Worm (Caenorhabditis elegans): Measurements from ENCODE around the gene clec-55.
A peak's percentile ranks its signal among the peaks of the same experiment; 100 is the strongest.

clec-55 gene

ce11 chrV:14527210-14527609 is 48.1 kb downstream of the clec-55 start:
- TF ChIP-seq gei-8 (GFP tag; optimal IDR thresholded peaks at IDR 0.05) (no peak), ces-1 (GFP tag; optimal IDR thresholded peaks at IDR 0.05) (peak; percentile 53), hlh-30 (tag; optimal IDR thresholded peaks at IDR 0.05; ENCODE audit: insufficient read depth) (no peak)

- no peak for TF ChIP-seq ceh-20 (GFP tag; IDR thresholded peaks at IDR 0.05)
- TF ChIP-seq php-3 (GFP tag; IDR thresholded peaks at IDR 0.05), result no peak
- TF ChIP-seq aly-2 (tag; optimal IDR thresholded peaks at IDR 0.05), result no peak
- TF ChIP-seq Y105C5A.15 (GFP tag; IDR thresholded peaks at IDR 0.05), result no peak
- TF ChIP-seq hlh-30 (tag; optimal IDR thresholded peaks at IDR 0.05; ENCODE audit: insufficient read depth), result no peak
- no peak for TF ChIP-seq lir-3 (tag; optimal IDR thresholded peaks at IDR 0.05)
- no peak for TF ChIP-seq zfp-2 (tag; optimal IDR thresholded peaks at IDR 0.05)
These were observed 51.7 kb downstream of the clec-55 start, which contains the start of gene kcnl-4 for ce11 chrV:14530813-14531212. Gene kcnl-4, plus strand, starts transcription at chrV:14531113.

Data from whole organism, L4 larva.